ENCODE assay signal across 5 worm cellular contexts in the genomic region with DNA sequence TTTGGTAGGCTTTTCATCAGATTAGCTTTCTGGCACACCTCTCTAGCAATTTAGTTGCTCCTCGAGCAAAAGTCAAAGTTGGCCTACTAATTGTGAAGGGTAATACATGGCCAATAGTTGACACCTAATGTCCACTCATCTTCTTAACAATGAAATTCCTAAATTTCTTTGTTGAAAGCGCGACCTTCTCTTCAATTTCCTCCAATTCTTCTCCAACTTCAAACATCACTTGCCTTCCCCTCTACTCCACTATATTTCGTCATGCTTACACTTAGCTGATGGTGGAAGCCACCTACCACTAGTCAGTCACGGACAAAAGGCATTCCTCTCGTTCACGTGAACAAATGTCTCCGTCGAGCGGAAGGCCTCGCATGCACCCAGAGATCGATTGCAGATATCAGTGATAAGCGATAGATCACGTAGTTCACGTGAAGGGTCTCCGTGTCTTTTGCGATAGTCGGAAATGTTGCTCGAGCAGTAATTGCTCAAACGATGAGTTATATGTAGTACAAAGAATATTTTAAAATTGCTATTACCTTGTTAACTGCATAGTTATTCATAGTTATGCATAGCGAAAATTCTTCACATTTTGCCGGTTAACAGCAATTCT.
TF ChIP-seq lines count a peak whose summit lies in the region.

A gene (minus strand): TSS at position 560 of the 610 bp plus-strand sequence.

TF ChIP-seq in whole organism, L1 larva, 84 proteins besides CTCF, POLR2A, EP300 and RAD21 (continued from another document and continues in another):
- TF ChIP-seq nhr-20 (tag; optimal IDR thresholded peaks at IDR 0.05; lab: Kevin White, UChicago), result peak; percentile 94
- TF ChIP-seq pag-3 (tag; optimal IDR thresholded peaks at IDR 0.05; lab: Kevin White, UChicago; ENCODE audit: borderline replicate concordance, insufficient read depth), result no peak
- no peak for TF ChIP-seq sptf-1 (tag; optimal IDR thresholded peaks at IDR 0.05; lab: Kevin White, UChicago)
- TF ChIP-seq efl-1 (optimal IDR thresholded peaks at IDR 0.05; lab: Kevin White, UChicago), result peak; percentile 34 to 41
- peak; percentile 1 to 76 for TF ChIP-seq efl-1 (GFP tag; optimal IDR thresholded peaks at IDR 0.05 in 1 of 2; lab: Kevin White, UChicago)
- peak; percentile 54 for TF ChIP-seq nhr-11 (tag; optimal IDR thresholded peaks at IDR 0.05; lab: Kevin White, UChicago)
- 0 out of 2 replicates have a peak, but pooled peaks have one; percentile 25 for TF ChIP-seq unc-98 (GFP tag; IDR thresholded peaks at IDR 0.05; lab: Robert Waterston, UW)
- TF ChIP-seq mdl-1 (tag; optimal IDR thresholded peaks at IDR 0.05; lab: Kevin White, UChicago), result peak in 1 of 2 experiments; percentile 87
- no peak for TF ChIP-seq efl-3 (GFP tag; optimal IDR thresholded peaks at IDR 0.05; lab: Kevin White, UChicago)
- peak in 1 of 3 experiments; percentile 30 for TF ChIP-seq dpl-1 (GFP tag; optimal IDR thresholded peaks at IDR 0.05; lab: Kevin White, UChicago)
- TF ChIP-seq mef-2 (tag; optimal IDR thresholded peaks at IDR 0.05; lab: Kevin White, UChicago), result no peak
- TF ChIP-seq lin-14 (GFP tag; optimal IDR thresholded peaks at IDR 0.05; lab: Kevin White, UChicago), result peak; percentile 91
- peak; percentile 86 for TF ChIP-seq nhr-85 (tag; lab: Kevin White, UChicago)
- TF ChIP-seq nhr-77 (tag; optimal IDR thresholded peaks at IDR 0.05; lab: Kevin White, UChicago), result no peak
- TF ChIP-seq lin-13 (GFP tag; optimal IDR thresholded peaks at IDR 0.05; lab: Kevin White, UChicago), result no peak
- no peak for TF ChIP-seq hpl-2 (GFP tag; optimal IDR thresholded peaks at IDR 0.05; lab: Kevin White, UChicago)
- TF ChIP-seq mep-1 (tag; optimal IDR thresholded peaks at IDR 0.05; lab: Kevin White, UChicago), result peak; percentile 53
- peak; percentile 39 for TF ChIP-seq ztf-4 (tag; optimal IDR thresholded peaks at IDR 0.05; lab: Kevin White, UChicago)
- TF ChIP-seq unc-130 (tag; optimal IDR thresholded peaks at IDR 0.05; lab: Kevin White, UChicago), result peak; percentile 96
- peak; percentile 73 for TF ChIP-seq rnt-1 (tag; optimal IDR thresholded peaks at IDR 0.05; lab: Kevin White, UChicago)
- peak; percentile 32 for TF ChIP-seq swsn-7 (tag; optimal IDR thresholded peaks at IDR 0.05; lab: Kevin White, UChicago)
- TF ChIP-seq nhr-84 (tag; optimal IDR thresholded peaks at IDR 0.05; lab: Kevin White, UChicago), result no peak
- TF ChIP-seq nhr-19 (GFP tag; conservative IDR thresholded peaks at IDR 0.05; lab: Robert Waterston, UW), result peak; percentile 90
- no peak for TF ChIP-seq nhr-237 (tag; optimal IDR thresholded peaks at IDR 0.05; lab: Kevin White, UChicago)

TF ChIP-seq in whole organism, L2 larva, 48 proteins besides CTCF, POLR2A, EP300 and RAD21 (continued from another document):
- TF ChIP-seq blmp-1 (tag; optimal IDR thresholded peaks at IDR 0.05; lab: Kevin White, UChicago; ENCODE audit: insufficient read depth), result peak; percentile 27
- TF ChIP-seq nhr-21 (tag; optimal IDR thresholded peaks at IDR 0.05; lab: Kevin White, UChicago), result peak; percentile 91
- TF ChIP-seq ztf-11 (tag; optimal IDR thresholded peaks at IDR 0.05; lab: Kevin White, UChicago), result no peak
- peak; percentile 80 for TF ChIP-seq F13H6.1 (tag; optimal IDR thresholded peaks at IDR 0.05; lab: Kevin White, UChicago)
- TF ChIP-seq crh-2 (tag; optimal IDR thresholded peaks at IDR 0.05; lab: Kevin White, UChicago), result peak; percentile 77
- TF ChIP-seq R02D3.7 (tag; optimal IDR thresholded peaks at IDR 0.05; lab: Kevin White, UChicago), result no peak
- TF ChIP-seq mbf-1 (tag; optimal IDR thresholded peaks at IDR 0.05; lab: Kevin White, UChicago), result no peak
- peak; percentile 43 for TF ChIP-seq mdl-1 (tag; optimal IDR thresholded peaks at IDR 0.05; lab: Kevin White, UChicago)
- peak; percentile 44 for TF ChIP-seq gmeb-1 (tag; optimal IDR thresholded peaks at IDR 0.05; lab: Kevin White, UChicago)
- no peak for TF ChIP-seq lin-39 (tag; optimal IDR thresholded peaks at IDR 0.05; lab: Kevin White, UChicago)
- TF ChIP-seq nhr-10 (tag; optimal IDR thresholded peaks at IDR 0.05; lab: Kevin White, UChicago), result no peak
- TF ChIP-seq elt-1 (tag; optimal IDR thresholded peaks at IDR 0.05; lab: Kevin White, UChicago), result no peak
- TF ChIP-seq nhr-6 (tag; optimal IDR thresholded peaks at IDR 0.05; lab: Kevin White, UChicago), result no peak
- TF ChIP-seq nhr-25 (tag; optimal IDR thresholded peaks at IDR 0.05; lab: Kevin White, UChicago), result peak; percentile 82

TF ChIP-seq in whole organism, L3 larva, 47 proteins besides CTCF, POLR2A, EP300 and RAD21 (continued from another document and continues in another):
- TF ChIP-seq lsy-12 (tag; optimal IDR thresholded peaks at IDR 0.05; lab: Kevin White, UChicago) (no peak), egl-5 (tag; optimal IDR thresholded peaks at IDR 0.05; lab: Kevin White, UChicago) (no peak), skn-1 (tag; optimal IDR thresholded peaks at IDR 0.05; lab: Kevin White, UChicago) (peak; percentile 2), eor-1 (tag; optimal IDR thresholded peaks at IDR 0.05; lab: Kevin White, UChicago) (no peak), snpc-4 (tag; optimal IDR thresholded peaks at IDR 0.05; lab: Kevin White, UChicago) (no peak), ZK546.5 (tag; optimal IDR thresholded peaks at IDR 0.05; lab: Kevin White, UChicago) (no peak), nhr-12 (tag; optimal IDR thresholded peaks at IDR 0.05; lab: Kevin White, UChicago) (no peak), R02D3.7 (tag; optimal IDR thresholded peaks at IDR 0.05; lab: Kevin White, UChicago) (no peak), elt-2 (tag; optimal IDR thresholded peaks at IDR 0.05; lab: Kevin White, UChicago) (peak; percentile 92), nhr-43 (tag; optimal IDR thresholded peaks at IDR 0.05; lab: Kevin White, UChicago; ENCODE audit: poor library complexity, severe bottlenecking) (peak; percentile 84), mdl-1 (tag; optimal IDR thresholded peaks at IDR 0.05; lab: Kevin White, UChicago) (peak; percentile 69), nhr-237 (tag; optimal IDR thresholded peaks at IDR 0.05; lab: Kevin White, UChicago) (no peak), nhr-77 (tag; optimal IDR thresholded peaks at IDR 0.05; lab: Kevin White, UChicago) (no peak), lin-39 (tag; optimal IDR thresholded peaks at IDR 0.05; lab: Kevin White, UChicago) (no peak), nhr-67 (tag; optimal IDR thresholded peaks at IDR 0.05; lab: Kevin White, UChicago) (no peak), egl-27 (tag; optimal IDR thresholded peaks at IDR 0.05; lab: Kevin White, UChicago) (peak; percentile 83), aly-2 (tag; optimal IDR thresholded peaks at IDR 0.05; lab: Kevin White, UChicago) (no peak), ztf-4 (tag; optimal IDR thresholded peaks at IDR 0.05; lab: Kevin White, UChicago) (no peak), fkh-2 (tag; optimal IDR thresholded peaks at IDR 0.05; lab: Kevin White, UChicago) (no peak), sea-2 (GFP tag; optimal IDR thresholded peaks at IDR 0.05; lab: Kevin White, UChicago) (no peak), unc-62 (GFP tag; optimal IDR thresholded peaks at IDR 0.05; lab: Kevin White, UChicago) (no peak), nhr-11 (tag; optimal IDR thresholded peaks at IDR 0.05; lab: Kevin White, UChicago) (peak; percentile 69), ceh-16 (tag; optimal IDR thresholded peaks at IDR 0.05; lab: Kevin White, UChicago) (no peak), ceh-82 (tag; optimal IDR thresholded peaks at IDR 0.05; lab: Kevin White, UChicago) (no peak), lin-15B (tag; optimal IDR thresholded peaks at IDR 0.05; lab: Kevin White, UChicago) (no peak), pha-4 (tag; optimal IDR thresholded peaks at IDR 0.05; lab: Kevin White, UChicago) (peak; percentile 3), ceh-9 (tag; optimal IDR thresholded peaks at IDR 0.05; lab: Kevin White, UChicago) (no peak), daf-12 (tag; optimal IDR thresholded peaks at IDR 0.05; lab: Kevin White, UChicago) (no peak), fkh-10 (GFP tag; optimal IDR thresholded peaks at IDR 0.05; lab: Kevin White, UChicago) (no peak), zag-1 (tag; optimal IDR thresholded peaks at IDR 0.05; lab: Kevin White, UChicago) (no peak), hmg-11 (tag; optimal IDR thresholded peaks at IDR 0.05; lab: Kevin White, UChicago) (no peak), unc-39 (tag; optimal IDR thresholded peaks at IDR 0.05; lab: Kevin White, UChicago) (no peak)

TF ChIP-seq in whole organism, L4 larva, 104 proteins besides CTCF, POLR2A, EP300 and RAD21 (continued from another document and continues in another):
- no peak for TF ChIP-seq nhr-25 (tag; optimal IDR thresholded peaks at IDR 0.05; lab: Kevin White, UChicago; ENCODE audit: borderline replicate concordance, insufficient read depth)
- peak; percentile 94 for TF ChIP-seq hlh-30 (tag; optimal IDR thresholded peaks at IDR 0.05; lab: Kevin White, UChicago; ENCODE audit: insufficient read depth)
- TF ChIP-seq ctbp-1 (GFP tag; IDR thresholded peaks at IDR 0.05; lab: Robert Waterston, UW), result peak; percentile 26; the same call in 1 of the 2 replicates
- peak; percentile 100 for TF ChIP-seq mxl-2 (GFP tag; conservative IDR thresholded peaks at IDR 0.05; lab: Robert Waterston, UW)
- TF ChIP-seq nhr-11 (tag; optimal IDR thresholded peaks at IDR 0.05; lab: Kevin White, UChicago), result peak; percentile 94
- TF ChIP-seq nhr-48 (tag; optimal IDR thresholded peaks at IDR 0.05; lab: Kevin White, UChicago), result peak; percentile 97
- peak; percentile 72 to 86 for TF ChIP-seq mdl-1 (tag; optimal IDR thresholded peaks at IDR 0.05; lab: Kevin White, UChicago)
- no peak for TF ChIP-seq R02D3.7 (tag; optimal IDR thresholded peaks at IDR 0.05; lab: Kevin White, UChicago)
- TF ChIP-seq Y75B8A.6 (GFP tag; IDR thresholded peaks at IDR 0.05; lab: Robert Waterston, UW), result no peak
- peak; percentile 68; the same call in 1 of the 2 replicates for TF ChIP-seq saeg-2 (GFP tag; IDR thresholded peaks at IDR 0.05; lab: Robert Waterston, UW)
- TF ChIP-seq php-3 (GFP tag; IDR thresholded peaks at IDR 0.05; lab: Robert Waterston, UW), result peak; percentile 53
- peak; percentile 51; the same call in 1 of the 2 replicates for TF ChIP-seq T26A8.4 (GFP tag; IDR thresholded peaks at IDR 0.05; lab: Robert Waterston, UW)
- peak; percentile 77 for TF ChIP-seq nhr-102 (tag; optimal IDR thresholded peaks at IDR 0.05; lab: Kevin White, UChicago)
- no peak for TF ChIP-seq nhr-111 (GFP tag; optimal IDR thresholded peaks at IDR 0.05; lab: Kevin White, UChicago)
- peak; percentile 70 for TF ChIP-seq mxl-3 (GFP tag; optimal IDR thresholded peaks at IDR 0.05; lab: Kevin White, UChicago)
- TF ChIP-seq ceh-20 (GFP tag; IDR thresholded peaks at IDR 0.05; lab: Robert Waterston, UW), result peak; percentile 50; the same call in 1 of the 2 replicates
- TF ChIP-seq lsy-2 (tag; optimal IDR thresholded peaks at IDR 0.05; lab: Kevin White, UChicago), result peak; percentile 14 to 34
- TF ChIP-seq ztf-7 (tag; optimal IDR thresholded peaks at IDR 0.05; lab: Kevin White, UChicago), result peak; percentile 76
- TF ChIP-seq unc-62 (GFP tag; optimal IDR thresholded peaks at IDR 0.05 in 1 of 2; lab: Kevin White, UChicago), result peak in 1 of 2 experiments; percentile 97
- TF ChIP-seq unc-62 (tag; optimal IDR thresholded peaks at IDR 0.05; lab: Kevin White, UChicago), result no peak
- TF ChIP-seq nhr-10 (tag; optimal IDR thresholded peaks at IDR 0.05; lab: Kevin White, UChicago), result peak; percentile 86
- peak; percentile 97 for TF ChIP-seq aha-1 (tag; lab: Kevin White, UChicago)
- TF ChIP-seq dmd-8 (GFP tag; IDR thresholded peaks at IDR 0.05; lab: Robert Waterston, UW), result no peak
- TF ChIP-seq spr-1 (tag; optimal IDR thresholded peaks at IDR 0.05; lab: Kevin White, UChicago), result peak; percentile 10
- peak in 1 of 2 experiments; percentile 68 for TF ChIP-seq daf-16 (GFP tag; optimal IDR thresholded peaks at IDR 0.05; lab: Kevin White, UChicago)
- peak; percentile 96 for TF ChIP-seq daf-16 (tag; optimal IDR thresholded peaks at IDR 0.05; lab: Kevin White, UChicago)
- no peak for TF ChIP-seq mdt-29 (GFP tag; IDR thresholded peaks at IDR 0.05; lab: Robert Waterston, UW)
- no peak for TF ChIP-seq cey-2 (tag; optimal IDR thresholded peaks at IDR 0.05; lab: Kevin White, UChicago; ENCODE audit: borderline replicate concordance, insufficient read depth)
- peak; percentile 76 for TF ChIP-seq mep-1 (tag; optimal IDR thresholded peaks at IDR 0.05; lab: Kevin White, UChicago)
- TF ChIP-seq lin-29 (GFP tag; IDR thresholded peaks at IDR 0.05; lab: Robert Waterston, UW), result no peak

TF ChIP-seq in whole organism, young adult, 124 proteins besides CTCF, POLR2A, EP300 and RAD21 (continued from another document and continues in another):
- TF ChIP-seq rpc-1 (optimal IDR thresholded peaks at IDR 0.05; lab: Kevin White, UChicago) (no peak), rpc-1 (tag; optimal IDR thresholded peaks at IDR 0.05; lab: Kevin White, UChicago) (no peak), ets-4 (GFP tag; optimal IDR thresholded peaks at IDR 0.05; lab: Kevin White, UChicago) (peak; percentile 27), hmg-20 (GFP tag; IDR thresholded peaks at IDR 0.05; lab: Robert Waterston, UW) (no peak), hrde-1 (tag; optimal IDR thresholded peaks at IDR 0.05; lab: Kevin White, UChicago; ENCODE audit: borderline replicate concordance) (no peak), dpl-1 (GFP tag; optimal IDR thresholded peaks at IDR 0.05; lab: Kevin White, UChicago) (no peak), die-1 (tag; optimal IDR thresholded peaks at IDR 0.05; lab: Kevin White, UChicago) (no peak), tlf-1 (GFP tag; optimal IDR thresholded peaks at IDR 0.05; lab: Kevin White, UChicago) (no peak), snpc-4 (GFP tag; optimal IDR thresholded peaks at IDR 0.05; lab: Kevin White, UChicago) (no peak), snpc-4 (tag; optimal IDR thresholded peaks at IDR 0.05; lab: Kevin White, UChicago) (peak in 1 of 4 experiments; percentile 3), sptf-2 (GFP tag; optimal IDR thresholded peaks at IDR 0.05; lab: Kevin White, UChicago) (no peak), nhr-179 (tag; optimal IDR thresholded peaks at IDR 0.05; lab: Kevin White, UChicago) (no peak), attf-6 (GFP tag; IDR thresholded peaks at IDR 0.05; lab: Robert Waterston, UW) (no peak), F33H1.4 (GFP tag; IDR thresholded peaks at IDR 0.05; lab: Robert Waterston, UW) (no peak), F23B12.7 (tag; optimal IDR thresholded peaks at IDR 0.05; lab: Kevin White, UChicago; ENCODE audit: insufficient read depth) (no peak), unc-130 (GFP tag; optimal IDR thresholded peaks at IDR 0.05; lab: Kevin White, UChicago) (no peak), ztf-6 (GFP tag; IDR thresholded peaks at IDR 0.05; lab: Robert Waterston, UW) (no peak), madf-6 (GFP tag; IDR thresholded peaks at IDR 0.05; lab: Robert Waterston, UW) (no peak), C06A6.2 (GFP tag; conservative IDR thresholded peaks at IDR 0.05; lab: Robert Waterston, UW) (no peak), nhr-90 (tag; optimal IDR thresholded peaks at IDR 0.05; lab: Kevin White, UChicago) (no peak), ceh-27 (GFP tag; optimal IDR thresholded peaks at IDR 0.05; lab: Kevin White, UChicago) (no peak), lin-35 (GFP tag; optimal IDR thresholded peaks at IDR 0.05; lab: Kevin White, UChicago) (no peak), ztf-25 (GFP tag; IDR thresholded peaks at IDR 0.05; lab: Robert Waterston, UW) (no peak), zim-3 (tag; optimal IDR thresholded peaks at IDR 0.05; lab: Kevin White, UChicago) (no peak), nhr-120 (GFP tag; IDR thresholded peaks at IDR 0.05; lab: Robert Waterston, UW) (no peak), lsy-27 (tag; optimal IDR thresholded peaks at IDR 0.05; lab: Kevin White, UChicago; ENCODE audit: borderline replicate concordance, insufficient read depth) (no peak), fkh-3 (tag; optimal IDR thresholded peaks at IDR 0.05; lab: Kevin White, UChicago) (no peak), F52B5.7 (tag; optimal IDR thresholded peaks at IDR 0.05; lab: Kevin White, UChicago) (no peak), K11D2.4 (GFP tag; IDR thresholded peaks at IDR 0.05; lab: Robert Waterston, UW) (no peak), hmg-1.2 (GFP tag; IDR thresholded peaks at IDR 0.05; lab: Robert Waterston, UW) (no peak), lin-26 (GFP tag; IDR thresholded peaks at IDR 0.05; lab: Robert Waterston, UW) (no peak; the same call in 1 of the 2 replicates), mel-28 (tag; optimal IDR thresholded peaks at IDR 0.05; lab: Kevin White, UChicago; ENCODE audit: borderline replicate concordance) (no peak), F57C9.4 (tag; optimal IDR thresholded peaks at IDR 0.05; lab: Kevin White, UChicago) (no peak), D2030.7 (GFP tag; IDR thresholded peaks at IDR 0.05; lab: Robert Waterston, UW) (no peak), tbx-9 (tag; optimal IDR thresholded peaks at IDR 0.05; lab: Kevin White, UChicago; ENCODE audit: borderline replicate concordance) (no peak), K12H6.12 (tag; optimal IDR thresholded peaks at IDR 0.05; lab: Kevin White, UChicago) (no peak), Y95B8A.8 (GFP tag; IDR thresholded peaks at IDR 0.05; lab: Robert Waterston, UW) (no peak), nhr-27 (tag; optimal IDR thresholded peaks at IDR 0.05; lab: Kevin White, UChicago) (no peak)
